Worm (Caenorhabditis elegans) whole organism, L2 larva: ENCODE results near the gene Y37E11AR.7.

Experiments used
- ZK546.5 ChIP-seq: sonication (generic microtip); optimal IDR thresholded peaks from 2 replicates; lab custom pipeline; 2017; ENCODE audit warnings: missing biosample characterization, missing genetic modification characterization
- blmp-1 ChIP-seq: sonication (generic microtip); optimal IDR thresholded peaks from 2 replicates; lab custom pipeline; 2017; ENCODE audit warnings: missing genetic modification characterization, mild to moderate bottlenecking, missing compliant biosample characterization, antibody characterized with exemption, moderate library complexity; ENCODE audit not compliant: insufficient read depth
- ceh-16 ChIP-seq: fragments of 150-350 bp; optimal IDR thresholded peaks from 2 replicates; lab custom pipeline; 2014; ENCODE audit warnings: missing biosample characterization, missing genetic modification characterization
- ceh-82 ChIP-seq: fragments of 150-350 bp; optimal IDR thresholded peaks from 2 replicates; lab custom pipeline; 2014; ENCODE audit warnings: missing biosample characterization, missing genetic modification characterization
- egl-27 ChIP-seq: sonication (generic microtip); optimal IDR thresholded peaks from 3 replicates; lab custom pipeline; 2017; ENCODE audit warnings: missing biosample characterization, missing genetic modification reagents, missing genetic modification characterization
- elt-3 ChIP-seq: sonication (generic microtip); optimal IDR thresholded peaks from 2 replicates; lab custom pipeline; 2017; ENCODE audit warnings: missing biosample characterization, missing genetic modification characterization
- nhr-12 ChIP-seq: fragments of 150-350 bp; optimal IDR thresholded peaks from 2 replicates; lab custom pipeline; 2014; ENCODE audit warnings: missing biosample characterization, missing genetic modification characterization
- nhr-23 ChIP-seq: fragments of 150-350 bp; optimal IDR thresholded peaks from 2 replicates; lab custom pipeline; 2014; ENCODE audit warnings: missing biosample characterization, missing genetic modification reagents, missing genetic modification characterization
- snpc-4 ChIP-seq: fragments of 150-350 bp; optimal IDR thresholded peaks from 2 replicates; lab custom pipeline; 2014; ENCODE audit warnings: missing biosample characterization, missing genetic modification characterization
- unc-62 ChIP-seq: fragments of 150-350 bp; optimal IDR thresholded peaks from 2 replicates; lab custom pipeline; 2014; ENCODE audit warnings: missing biosample characterization, missing genetic modification reagents, missing genetic modification characterization
- zag-1 ChIP-seq: fragments of 150-350 bp; optimal IDR thresholded peaks from 2 replicates; lab custom pipeline; 2014; ENCODE audit warnings: missing biosample characterization, missing genetic modification characterization
- ztf-1 ChIP-seq: fragments of 200-800 bp; sonication (Bioruptor generic); conservative IDR thresholded peaks from 2 replicates; pipeline ENCODE4 v1.3.6; 2022; ENCODE audit warnings: missing genetic modification characterization, missing compliant biosample characterization

DNA sequence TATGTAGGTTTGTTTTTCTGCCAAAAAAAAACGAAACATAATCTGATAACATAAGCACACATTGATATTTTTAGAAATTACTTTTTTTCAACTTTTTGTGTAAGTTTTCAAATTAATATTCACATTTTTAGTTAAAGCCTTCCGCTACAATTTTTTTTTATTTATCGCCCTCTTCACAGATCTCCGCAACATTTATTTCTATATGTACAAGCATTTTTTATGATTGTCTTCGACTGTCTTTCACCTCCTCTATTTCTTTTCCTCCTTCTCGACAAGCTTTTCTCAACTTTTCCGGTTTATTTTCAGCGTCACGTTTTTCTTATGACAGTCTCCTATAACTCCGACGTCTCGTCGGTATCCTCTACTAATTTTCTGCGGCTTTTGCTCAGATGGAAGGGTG, 666 bp upstream of the Y37E11AR.7 start, which contains the start of gene best-20:
- no peak for TF ChIP-seq ZK546.5 (tag; lab: Kevin White, UChicago)
- no peak for TF ChIP-seq unc-62 (GFP tag; lab: Kevin White, UChicago)
- no peak for TF ChIP-seq snpc-4 (tag; lab: Kevin White, UChicago)
- TF ChIP-seq ztf-1, result no peak
- TF ChIP-seq ceh-16 (tag; lab: Kevin White, UChicago), result no peak
- no peak for TF ChIP-seq zag-1 (tag; lab: Kevin White, UChicago)
- no peak for TF ChIP-seq nhr-12 (tag; lab: Kevin White, UChicago)
- TF ChIP-seq egl-27 (tag; lab: Kevin White, UChicago), result no peak
- no peak for TF ChIP-seq ceh-82 (tag; lab: Kevin White, UChicago)
- TF ChIP-seq blmp-1, result no peak
- no peak for TF ChIP-seq elt-3 (tag; lab: Kevin White, UChicago)
- TF ChIP-seq nhr-23 (tag; lab: Kevin White, UChicago), result no peak
